Fruit fly (Drosophila melanogaster) whole organism, embryonic: ENCODE results near the gene CG5969.

Experiments used
- Asciz ChIP-seq: fragments of 200-800 bp; sonication (Bioruptor generic); optimal IDR thresholded peaks from 2 replicates; lab custom pipeline; 2017; ENCODE audit warnings: missing biosample characterization, mild to moderate bottlenecking, missing genetic modification characterization, missing genetic modification reagents
- CG10654 ChIP-seq: fragments of 200-800 bp; sonication (Bioruptor generic); optimal IDR thresholded peaks from 2 replicates; lab custom pipeline; 2016; ENCODE audit warnings: missing biosample characterization, missing genetic modification characterization
- CG11085 ChIP-seq: fragments of 200-800 bp; sonication (Bioruptor generic); IDR thresholded peaks from 2 replicates; pipeline ENCODE4 v1.3.6; 2022; ENCODE audit warnings: missing biosample characterization, missing genetic modification characterization
- CG11093 ChIP-seq: fragments of 200-800 bp; sonication (Bioruptor generic); IDR thresholded peaks from 3 replicates; pipeline ENCODE4 v1.3.6; 2022; ENCODE audit warnings: missing biosample characterization, missing genetic modification characterization
- CG13287 ChIP-seq: fragments of 200-800 bp; sonication (Bioruptor generic); IDR thresholded peaks from 2 replicates; pipeline ENCODE4 v1.3.6; 2022; ENCODE audit warnings: missing biosample characterization, missing genetic modification characterization; ENCODE audit not compliant: partially characterized antibody
- CG13775 ChIP-seq: fragments of 200-800 bp; sonication (Bioruptor generic); optimal IDR thresholded peaks from 3 replicates; lab custom pipeline; 2017; ENCODE audit warnings: missing biosample characterization, mild to moderate bottlenecking, missing genetic modification characterization
- CG1529 ChIP-seq: fragments of 200-800 bp; sonication (Bioruptor generic); optimal IDR thresholded peaks from 3 replicates; lab custom pipeline; 2018; ENCODE audit warnings: missing biosample characterization, missing genetic modification characterization
- CG1603 ChIP-seq: fragments of 200-800 bp; sonication (Bioruptor generic); optimal IDR thresholded peaks from 2 replicates; lab custom pipeline; 2019; ENCODE audit warnings: missing biosample characterization, mild to moderate bottlenecking, missing genetic modification characterization, moderate library complexity
- CG1647 ChIP-seq: fragments of 200-800 bp; sonication (Bioruptor generic); optimal IDR thresholded peaks from 3 replicates; lab custom pipeline; 2016; ENCODE audit warnings: missing biosample characterization, missing genetic modification characterization
- CG17612 ChIP-seq: fragments of 200-800 bp; sonication (Bioruptor generic); IDR thresholded peaks from 2 replicates; pipeline ENCODE4 v1.3.6; 2022; ENCODE audit warnings: missing biosample characterization, missing genetic modification characterization
- CG18262 ChIP-seq: fragments of 200-800 bp; optimal IDR thresholded peaks from 3 replicates; lab custom pipeline; 2019; ENCODE audit warnings: missing biosample characterization, mild to moderate bottlenecking, missing genetic modification characterization, moderate library complexity
- CG2875 ChIP-seq: fragments of 200-800 bp; sonication (Bioruptor generic); optimal IDR thresholded peaks from 2 replicates; lab custom pipeline; 2017; ENCODE audit warnings: missing biosample characterization, mild to moderate bottlenecking, missing genetic modification characterization, missing genetic modification reagents
- CG31365 ChIP-seq: fragments of 200-800 bp; sonication (Bioruptor generic); optimal IDR thresholded peaks from 2 replicates; lab custom pipeline; 2018; ENCODE audit warnings: missing biosample characterization, mild to moderate bottlenecking, missing genetic modification characterization
- CG3838 ChIP-seq: fragments of 200-800 bp; sonication (Bioruptor generic); optimal IDR thresholded peaks from 3 replicates; lab custom pipeline; 2016; ENCODE audit warnings: missing biosample characterization, missing genetic modification characterization
- CG4424 ChIP-seq: fragments of 200-800 bp; sonication (Bioruptor generic); optimal IDR thresholded peaks from 3 replicates; lab custom pipeline; 2016; ENCODE audit warnings: missing biosample characterization, missing genetic modification characterization
- CG7556 ChIP-seq: fragments of 200-800 bp; sonication (Bioruptor generic); optimal IDR thresholded peaks from 2 replicates; lab custom pipeline; 2017; ENCODE audit warnings: missing biosample characterization, mild to moderate bottlenecking, missing genetic modification characterization
- CG7963 ChIP-seq: fragments of 200-800 bp; sonication (Bioruptor generic); IDR thresholded peaks from 3 replicates; pipeline ENCODE4 v1.3.6; 2022; ENCODE audit warnings: missing biosample characterization, missing genetic modification characterization; ENCODE audit not compliant: partially characterized antibody
- CG9797 ChIP-seq: fragments of 200-800 bp; sonication (Bioruptor generic); optimal IDR thresholded peaks from 3 replicates; lab custom pipeline; 2018; ENCODE audit warnings: missing biosample characterization, mild to moderate bottlenecking, missing genetic modification characterization
- CG9932 ChIP-seq: fragments of 200-800 bp; sonication (Bioruptor generic); IDR thresholded peaks from 2 replicates; pipeline ENCODE4 v1.3.6; 2022; ENCODE audit warnings: missing biosample characterization, missing genetic modification characterization
- CoRest ChIP-seq: fragments of 200-800 bp; sonication (Bioruptor generic); optimal IDR thresholded peaks from 3 replicates; lab custom pipeline; 2018; ENCODE audit warnings: missing biosample characterization, mild to moderate bottlenecking, missing genetic modification characterization, moderate library complexity
- CrebB ChIP-seq: fragments of 200-800 bp; sonication (Bioruptor generic); optimal IDR thresholded peaks from 3 replicates; lab custom pipeline; 2018; ENCODE audit warnings: missing biosample characterization, mild to moderate bottlenecking, missing genetic modification characterization
- Hey ChIP-seq: fragments of 200-800 bp; sonication (Bioruptor generic); optimal IDR thresholded peaks from 3 replicates; lab custom pipeline; 2018; ENCODE audit warnings: missing biosample characterization, mild to moderate bottlenecking, missing genetic modification characterization
- Hr51 ChIP-seq, 2 experiments: fragments of 200-800 bp; sonication (Bioruptor generic); optimal IDR thresholded peaks; 2 replicates in 1 of 2; 3 replicates in 1 of 2; lab custom pipeline; 2016 to 2018; ENCODE audit warnings: missing biosample characterization in 2 of 2, missing genetic modification characterization in 2 of 2, mild to moderate bottlenecking in 1 of 2, moderate library complexity in 1 of 2
- NFAT ChIP-seq: fragments of 200-800 bp; sonication (Bioruptor generic); IDR thresholded peaks from 2 replicates; pipeline ENCODE4 v1.3.6; 2022; ENCODE audit warnings: missing biosample characterization, missing genetic modification characterization
- Nf-YB ChIP-seq: fragments of 200-800 bp; sonication (Bioruptor generic); optimal IDR thresholded peaks from 3 replicates; lab custom pipeline; 2019; ENCODE audit warnings: missing biosample characterization, mild to moderate bottlenecking, missing genetic modification characterization, moderate library complexity
- Opbp ChIP-seq: fragments of 200-800 bp; sonication (Bioruptor generic); IDR thresholded peaks from 3 replicates; pipeline ENCODE4 v1.3.6; 2022; ENCODE audit warnings: missing biosample characterization, missing genetic modification characterization; ENCODE audit not compliant: partially characterized antibody
- Ptx1 ChIP-seq: fragments of 200-800 bp; sonication (Bioruptor generic); IDR thresholded peaks from 2 replicates; pipeline ENCODE4 v1.3.6; 2022; ENCODE audit warnings: missing biosample characterization, missing genetic modification characterization
- ap ChIP-seq: fragments of 200-800 bp; sonication (Bioruptor generic); IDR thresholded peaks from 2 replicates; pipeline ENCODE4 v1.3.6; 2022; ENCODE audit warnings: missing biosample characterization, missing genetic modification characterization
- exex ChIP-seq: fragments of 200-800 bp; sonication (Bioruptor generic); optimal IDR thresholded peaks from 4 replicates; lab custom pipeline; 2018; ENCODE audit warnings: missing biosample characterization, mild to moderate bottlenecking, missing genetic modification characterization, moderate library complexity
- fd102C ChIP-seq: fragments of 200-800 bp; sonication (Bioruptor generic); optimal IDR thresholded peaks from 2 replicates; lab custom pipeline; 2018; ENCODE audit warnings: missing biosample characterization, mild to moderate bottlenecking, missing genetic modification characterization, moderate library complexity
- hth ChIP-seq: fragments of >200 bp; optimal IDR thresholded peaks from 2 replicates; lab custom pipeline; 2017; ENCODE audit warnings: inconsistent platforms
- kah ChIP-seq: fragments of 200-800 bp; sonication (Bioruptor generic); optimal IDR thresholded peaks from 2 replicates; lab custom pipeline; 2018; ENCODE audit warnings: missing biosample characterization, mild to moderate bottlenecking, missing genetic modification characterization
- kay ChIP-seq: fragments of 200-800 bp; sonication (Bioruptor generic); optimal IDR thresholded peaks from 2 replicates; lab custom pipeline; 2016; ENCODE audit warnings: missing biosample characterization, missing genetic modification characterization
- lola ChIP-seq, 3 experiments: fragments of >200 bp in 2 of 3; fragments of 200-800 bp in 1 of 3; sonication (Bioruptor generic) in 1 of 3; optimal IDR thresholded peaks; 2 replicates each; lab custom pipeline; 2017 to 2019; ENCODE audit warnings: missing biosample characterization in 3 of 3, missing genetic modification characterization in 3 of 3, mild to moderate bottlenecking in 1 of 3, moderate library complexity in 1 of 3
- lov ChIP-seq, 2 experiments: fragments of 200-800 bp in 1 of 2; fragments of >200 bp in 1 of 2; sonication (Bioruptor generic) in 1 of 2; IDR thresholded peaks in 1 of 2; optimal IDR thresholded peaks in 1 of 2; 2 replicates in 1 of 2; 3 replicates in 1 of 2; pipeline versions ENCODE4 v1.3.6 to Lab custom; 2017 to 2022; ENCODE audit warnings: missing biosample characterization in 1 of 2, missing genetic modification characterization in 1 of 2
- pb ChIP-seq: fragments of 200-800 bp; sonication (Bioruptor generic); optimal IDR thresholded peaks from 3 replicates; lab custom pipeline; 2016; ENCODE audit warnings: missing biosample characterization, missing genetic modification characterization
- peb ChIP-seq: fragments of 200-800 bp; sonication (Bioruptor generic); IDR thresholded peaks from 2 replicates; pipeline ENCODE4 v1.3.6; 2022; ENCODE audit warnings: missing biosample characterization, missing genetic modification characterization
- pfk ChIP-seq: fragments of 200-800 bp; sonication (Bioruptor generic); optimal IDR thresholded peaks from 2 replicates; lab custom pipeline; 2018; ENCODE audit warnings: missing biosample characterization, mild to moderate bottlenecking, missing genetic modification characterization, moderate library complexity
- pum ChIP-seq: fragments of 200-800 bp; sonication (Bioruptor generic); optimal IDR thresholded peaks from 2 replicates; lab custom pipeline; 2016; ENCODE audit warnings: missing biosample characterization, missing genetic modification characterization
- row ChIP-seq: fragments of 200-800 bp; sonication (Bioruptor generic); IDR thresholded peaks from 3 replicates; pipeline ENCODE4 v1.3.6; 2022; ENCODE audit warnings: missing biosample characterization, missing genetic modification characterization
- sd ChIP-seq: fragments of 200-800 bp; sonication (Bioruptor generic); optimal IDR thresholded peaks from 3 replicates; lab custom pipeline; 2018; ENCODE audit warnings: missing biosample characterization, mild to moderate bottlenecking, missing genetic modification characterization, moderate library complexity
- sens ChIP-seq: fragments of 200-800 bp; sonication (Bioruptor generic); peaks from one replicate; lab custom pipeline; 2016; ENCODE audit warnings: missing biosample characterization, missing genetic modification characterization
- shn ChIP-seq: fragments of 200-800 bp; sonication (Bioruptor generic); optimal IDR thresholded peaks from 3 replicates; lab custom pipeline; 2016; ENCODE audit warnings: missing biosample characterization, missing genetic modification characterization
- ssp ChIP-seq: fragments of 200-800 bp; sonication (Bioruptor generic); IDR thresholded peaks from 2 replicates; pipeline ENCODE4 v1.3.6; 2022; ENCODE audit warnings: missing biosample characterization, missing genetic modification characterization
- sug ChIP-seq: fragments of 200-800 bp; optimal IDR thresholded peaks from 2 replicates; lab custom pipeline; 2019; ENCODE audit warnings: missing biosample characterization, mild to moderate bottlenecking, missing genetic modification characterization, moderate library complexity
- tgo ChIP-seq: fragments of 200-800 bp; sonication (Bioruptor generic); IDR thresholded peaks from 3 replicates; pipeline ENCODE4 v1.3.6; 2022; ENCODE audit warnings: missing biosample characterization, missing genetic modification characterization
- vvl ChIP-seq: fragments of 200-800 bp; sonication (Bioruptor generic); IDR thresholded peaks from 2 replicates; pipeline ENCODE4 v1.3.6; 2022; ENCODE audit warnings: missing biosample characterization, missing genetic modification characterization
- zen ChIP-seq: fragments of 200-800 bp; sonication (Bioruptor generic); optimal IDR thresholded peaks from 3 replicates; lab custom pipeline; 2018; ENCODE audit warnings: missing biosample characterization, mild to moderate bottlenecking, missing genetic modification characterization, moderate library complexity
- zfh2 ChIP-seq: fragments of 200-800 bp; sonication (Bioruptor generic); optimal IDR thresholded peaks from 2 replicates; lab custom pipeline; 2016; ENCODE audit warnings: missing biosample characterization, missing genetic modification characterization

The CG5969 gene

dm6 chr3L:20444815-20445519 is 28.6 kb upstream of the CG5969 start (continued):
- TF ChIP-seq NFAT (GFP tag; lab: Robert Waterston, UW) (peak; percentile 80), pb (GFP tag; lab: Kevin White, UChicago) (no peak), CG4424 (GFP tag; lab: Kevin White, UChicago) (peak; percentile 88), Nf-YB (GFP tag; lab: Kevin White, UChicago) (peak; percentile 57), sug (tag; lab: Kevin White, UChicago) (peak; percentile 53), row (GFP tag; lab: Robert Waterston, UW) (peak; percentile 92), Hey (tag; lab: Kevin White, UChicago) (no peak), CG7556 (GFP tag; lab: Kevin White, UChicago) (peak; percentile 85), CG9932 (GFP tag; lab: Robert Waterston, UW) (peak; percentile 82), ssp (GFP tag; lab: Robert Waterston, UW) (peak; percentile 81), CG11085 (peak; percentile 73), CG13287 (peak; percentile 35; the same call in 1 of the 2 replicates), peb (GFP tag; lab: Robert Waterston, UW) (peak; percentile 81), CG1647 (no peak), CG2875 (peak; percentile 83), CG10654 (GFP tag; lab: Kevin White, UChicago) (peak; percentile 75), shn (GFP tag; lab: Kevin White, UChicago) (no peak), pum (GFP tag; lab: Kevin White, UChicago) (no peak), kay (GFP tag; lab: Kevin White, UChicago) (peak; percentile 62), exex (tag; lab: Kevin White, UChicago) (peak; percentile 17), CG3838 (GFP tag; lab: Kevin White, UChicago) (no peak), CG11093 (GFP tag; lab: Robert Waterston, UW) (peak; percentile 85), zen (peak; percentile 79), Opbp (no peak), CG1603 (tag; lab: Kevin White, UChicago) (peak; percentile 90), CG9797 (no peak), lov (optimal IDR thresholded peaks at IDR 0.05; lab: Kevin White, UChicago) (no peak), lov (GFP tag; IDR thresholded peaks at IDR 0.05; lab: Robert Waterston, UW) (peak; percentile 89), Ptx1 (peak; percentile 93), vvl (GFP tag; lab: Robert Waterston, UW) (peak; percentile 96), pfk (GFP tag; lab: Kevin White, UChicago) (no peak), fd102C (GFP tag; lab: Kevin White, UChicago) (no peak), sens (GFP tag; lab: Kevin White, UChicago) (peak; percentile 94), lola (GFP tag; optimal IDR thresholded peaks at IDR 0.05; lab: Kevin White, UChicago) (peak in 1 of 3 experiments; percentile 60), CG18262 (tag; lab: Kevin White, UChicago) (peak; percentile 88), Asciz (GFP tag; lab: Kevin White, UChicago) (peak; percentile 83), sd (tag; lab: Kevin White, UChicago) (peak; percentile 92), zfh2 (GFP tag; lab: Kevin White, UChicago) (peak; percentile 34), CrebB (tag; lab: Kevin White, UChicago) (peak; percentile 69), CG1529 (GFP tag; lab: Kevin White, UChicago) (peak; percentile 68), Hr51 (GFP tag; optimal IDR thresholded peaks at IDR 0.05; lab: Kevin White, UChicago) (peak in 1 of 2 experiments; percentile 90), hth (lab: Kevin White, UChicago) (no peak), CG13775 (peak; percentile 79), CG17612 (GFP tag; lab: Robert Waterston, UW) (peak; percentile 74), CG31365 (tag; lab: Kevin White, UChicago) (peak; percentile 53), ap (GFP tag; lab: Robert Waterston, UW) (peak; percentile 84), kah (peak; percentile 58), CoRest (tag; lab: Kevin White, UChicago) (peak; percentile 85), tgo (GFP tag; lab: Robert Waterston, UW) (peak; percentile 91), CG7963 (GFP tag; lab: Robert Waterston, UW) (no peak)
